Fruit fly (Drosophila melanogaster): Measurements from ENCODE around the gene CG6149.

The CG6149 gene

dm6 chr3L:11431926-11432323 lies 3.4 kb downstream of the CG6149 start:
- TF ChIP-seq ttk (optimal IDR thresholded peaks at IDR 0.05) (no peak), psq (optimal IDR thresholded peaks at IDR 0.05) (no peak), Sin3A (optimal IDR thresholded peaks at IDR 0.05) (no peak), insv (optimal IDR thresholded peaks at IDR 0.05) (no peak), Myc (optimal IDR thresholded peaks at IDR 0.05) (no peak), h (optimal IDR thresholded peaks at IDR 0.05) (no peak)

dm6 chr3L:11431251-11431925 lies 3.9 kb downstream of the CG6149 start:
- TF ChIP-seq Sin3A (optimal IDR thresholded peaks at IDR 0.05) = no peak
- no peak for TF ChIP-seq psq (optimal IDR thresholded peaks at IDR 0.05)
- no peak for TF ChIP-seq ttk (optimal IDR thresholded peaks at IDR 0.05)
- TF ChIP-seq insv (optimal IDR thresholded peaks at IDR 0.05) = no peak
- TF ChIP-seq h (optimal IDR thresholded peaks at IDR 0.05) = no peak
- TF ChIP-seq Myc (optimal IDR thresholded peaks at IDR 0.05) = no peak

dm6 chr3L:11429695-11430094 lies 5.6 kb downstream of the CG6149 start:
- TF ChIP-seq ttk (optimal IDR thresholded peaks at IDR 0.05) (no peak), insv (optimal IDR thresholded peaks at IDR 0.05) (no peak), Myc (optimal IDR thresholded peaks at IDR 0.05) (no peak), Sin3A (optimal IDR thresholded peaks at IDR 0.05) (no peak), h (optimal IDR thresholded peaks at IDR 0.05) (no peak), psq (optimal IDR thresholded peaks at IDR 0.05) (no peak)

dm6 chr3L:11428390-11428789 lies 6.9 kb downstream of the CG6149 start:
- TF ChIP-seq psq (optimal IDR thresholded peaks at IDR 0.05) = no peak
- no peak for TF ChIP-seq Myc (optimal IDR thresholded peaks at IDR 0.05)
- no peak for TF ChIP-seq h (optimal IDR thresholded peaks at IDR 0.05)
- TF ChIP-seq ttk (optimal IDR thresholded peaks at IDR 0.05) = no peak
- no peak for TF ChIP-seq Sin3A (optimal IDR thresholded peaks at IDR 0.05)
- no peak for TF ChIP-seq insv (optimal IDR thresholded peaks at IDR 0.05)

dm6 chr3L:11424858-11425257 lies 10.4 kb downstream of the CG6149 start, which contains the start of gene CG7560:
Gene CG7560 (plus strand): TSS chr3L:11425158.
- no peak for TF ChIP-seq insv (optimal IDR thresholded peaks at IDR 0.05)
- TF ChIP-seq Sin3A (optimal IDR thresholded peaks at IDR 0.05) = no peak
- TF ChIP-seq ttk (optimal IDR thresholded peaks at IDR 0.05) = no peak
- TF ChIP-seq psq (optimal IDR thresholded peaks at IDR 0.05) = no peak
- no peak for TF ChIP-seq Myc (optimal IDR thresholded peaks at IDR 0.05)
- no peak for TF ChIP-seq h (optimal IDR thresholded peaks at IDR 0.05)

- no peak for TF ChIP-seq Myc (optimal IDR thresholded peaks at IDR 0.05)
These were observed 12.9 kb downstream of the CG6149 start for dm6 chr3L:11422338-11422802.

- no peak for TF ChIP-seq insv (optimal IDR thresholded peaks at IDR 0.05)
- no peak for TF ChIP-seq psq (optimal IDR thresholded peaks at IDR 0.05)
These were observed 13.4 kb downstream of the CG6149 start for dm6 chr3L:11421905-11422304.

- TF ChIP-seq ttk (optimal IDR thresholded peaks at IDR 0.05) (no peak), Myc (optimal IDR thresholded peaks at IDR 0.05) (no peak), insv (optimal IDR thresholded peaks at IDR 0.05) (no peak), psq (optimal IDR thresholded peaks at IDR 0.05) (no peak), h (optimal IDR thresholded peaks at IDR 0.05) (no peak), Sin3A (optimal IDR thresholded peaks at IDR 0.05) (no peak)
These were observed 14.3 kb downstream of the CG6149 start for dm6 chr3L:11420976-11421375.

dm6 chr3L:11419344-11419743 lies 15.9 kb downstream of the CG6149 start:
- no peak for TF ChIP-seq ttk (optimal IDR thresholded peaks at IDR 0.05)
- TF ChIP-seq insv (optimal IDR thresholded peaks at IDR 0.05) = no peak
- no peak for TF ChIP-seq psq (optimal IDR thresholded peaks at IDR 0.05)
- TF ChIP-seq h (optimal IDR thresholded peaks at IDR 0.05) = no peak
- no peak for TF ChIP-seq Myc (optimal IDR thresholded peaks at IDR 0.05)

- TF ChIP-seq Sin3A (optimal IDR thresholded peaks at IDR 0.05) = no peak
- TF ChIP-seq insv (optimal IDR thresholded peaks at IDR 0.05) = no peak
- no peak for TF ChIP-seq ttk (optimal IDR thresholded peaks at IDR 0.05)
- no peak for TF ChIP-seq psq (optimal IDR thresholded peaks at IDR 0.05)
- no peak for TF ChIP-seq Myc (optimal IDR thresholded peaks at IDR 0.05)
These were observed 17.1 kb downstream of the CG6149 start for dm6 chr3L:11418041-11418674.

dm6 chr3L:11417273-11418040 lies 17.8 kb downstream of the CG6149 start:
- TF ChIP-seq psq (optimal IDR thresholded peaks at IDR 0.05) = no peak
- no peak for TF ChIP-seq Myc (optimal IDR thresholded peaks at IDR 0.05)
- no peak for TF ChIP-seq insv (optimal IDR thresholded peaks at IDR 0.05)
- no peak for TF ChIP-seq ttk (optimal IDR thresholded peaks at IDR 0.05)
- no peak for TF ChIP-seq h (optimal IDR thresholded peaks at IDR 0.05)

dm6 chr3L:11416495-11417272 lies 18.6 kb downstream of the CG6149 start:
- TF ChIP-seq insv (optimal IDR thresholded peaks at IDR 0.05) (no peak), ttk (optimal IDR thresholded peaks at IDR 0.05) (no peak), Myc (optimal IDR thresholded peaks at IDR 0.05) (no peak), psq (optimal IDR thresholded peaks at IDR 0.05) (no peak), h (optimal IDR thresholded peaks at IDR 0.05) (no peak), Sin3A (optimal IDR thresholded peaks at IDR 0.05) (no peak)
